Fruit fly (Drosophila melanogaster) whole organism, embryonic: Measurements from ENCODE around the gene kin17.

ENCODE experiments used
- CG12104 ChIP-seq: fragments of 200-800 bp; sonication (Bioruptor generic); optimal IDR thresholded peaks from 3 replicates; lab custom pipeline; 2016; ENCODE audit warnings: missing biosample characterization, missing genetic modification characterization
- CG12659 ChIP-seq: fragments of 200-800 bp; sonication (Bioruptor generic); optimal IDR thresholded peaks from 3 replicates; lab custom pipeline; 2017; ENCODE audit warnings: mild to moderate bottlenecking, missing biosample characterization, missing genetic modification reagents, missing genetic modification characterization
- CG13894 ChIP-seq: fragments of 200-800 bp; sonication (Bioruptor generic); optimal IDR thresholded peaks from 3 replicates; lab custom pipeline; 2018; ENCODE audit warnings: missing biosample characterization, mild to moderate bottlenecking, missing genetic modification characterization, moderate library complexity
- CG1647 ChIP-seq: fragments of 200-800 bp; sonication (Bioruptor generic); optimal IDR thresholded peaks from 3 replicates; lab custom pipeline; 2016; ENCODE audit warnings: missing biosample characterization, missing genetic modification characterization
- CG17186 ChIP-seq: fragments of 200-800 bp; sonication (Bioruptor generic); optimal IDR thresholded peaks from 3 replicates; lab custom pipeline; 2017; ENCODE audit warnings: missing biosample characterization, missing genetic modification reagents, missing genetic modification characterization
- CG17361 ChIP-seq: fragments of 200-800 bp; sonication (Bioruptor generic); IDR thresholded peaks from 3 replicates; pipeline ENCODE4 v1.3.6; 2022; ENCODE audit warnings: missing biosample characterization, missing genetic modification characterization
- CG31441 ChIP-seq: fragments of 200-800 bp; sonication (Bioruptor generic); IDR thresholded peaks from 2 replicates; pipeline ENCODE4 v1.3.6; 2022; ENCODE audit warnings: missing biosample characterization, missing genetic modification characterization
- CG34376 ChIP-seq: fragments of 200-800 bp; sonication (Bioruptor generic); optimal IDR thresholded peaks from 2 replicates; lab custom pipeline; 2018; ENCODE audit warnings: missing biosample characterization, mild to moderate bottlenecking, missing genetic modification characterization
- CG5180 ChIP-seq: fragments of 200-800 bp; sonication (Bioruptor generic); optimal IDR thresholded peaks from 3 replicates; lab custom pipeline; 2017; ENCODE audit warnings: missing biosample characterization, missing genetic modification characterization, mild to moderate bottlenecking, moderate library complexity, missing genetic modification reagents
- CG6272 ChIP-seq: fragments of 200-800 bp; sonication (Bioruptor generic); IDR thresholded peaks from 2 replicates; pipeline ENCODE4 v1.3.6; 2022; ENCODE audit warnings: missing biosample characterization, missing genetic modification characterization
- CG7963 ChIP-seq: fragments of 200-800 bp; sonication (Bioruptor generic); IDR thresholded peaks from 3 replicates; pipeline ENCODE4 v1.3.6; 2022; ENCODE audit warnings: missing biosample characterization, missing genetic modification characterization; ENCODE audit not compliant: partially characterized antibody
- CG8281 ChIP-seq: fragments of 200-800 bp; sonication (Bioruptor generic); optimal IDR thresholded peaks from 2 replicates; lab custom pipeline; 2018; ENCODE audit warnings: missing biosample characterization, mild to moderate bottlenecking, missing genetic modification characterization, moderate library complexity
- D19B ChIP-seq: fragments of 200-800 bp; sonication (Bioruptor generic); optimal IDR thresholded peaks from 2 replicates; lab custom pipeline; 2017; ENCODE audit warnings: missing biosample characterization, mild to moderate bottlenecking, missing genetic modification characterization
- Deaf1 ChIP-seq: fragments of 200-800 bp; optimal IDR thresholded peaks from 3 replicates; lab custom pipeline; 2019; ENCODE audit warnings: missing biosample characterization, mild to moderate bottlenecking, missing genetic modification characterization, moderate library complexity
- Doc3 ChIP-seq: fragments of 200-800 bp; sonication (Bioruptor generic); IDR thresholded peaks from 3 replicates; pipeline ENCODE4 v1.3.6; 2022; ENCODE audit warnings: missing biosample characterization, missing genetic modification characterization; ENCODE audit not compliant: partially characterized antibody
- Drgx ChIP-seq: fragments of 200-800 bp; sonication (Bioruptor generic); IDR thresholded peaks from 2 replicates; pipeline ENCODE4 v1.3.6; 2022; ENCODE audit warnings: missing biosample characterization, missing genetic modification characterization
- E2f1 ChIP-seq: fragments of 200-800 bp; sonication (Bioruptor generic); IDR thresholded peaks from 2 replicates; pipeline ENCODE4 v1.3.6; 2022; ENCODE audit warnings: missing biosample characterization, missing genetic modification characterization
- Ets65A ChIP-seq: fragments of 200-800 bp; sonication (Bioruptor generic); peaks from one replicate; lab custom pipeline; 2016; ENCODE audit warnings: missing biosample characterization, missing genetic modification characterization
- Gug ChIP-seq: fragments of 200-800 bp; sonication (Bioruptor generic); IDR thresholded peaks from 4 replicates; pipeline ENCODE4 v1.3.6; 2022; ENCODE audit warnings: missing biosample characterization, missing genetic modification characterization
- Max ChIP-seq: fragments of 200-800 bp; sonication (Bioruptor generic); optimal IDR thresholded peaks from 2 replicates; lab custom pipeline; 2016; ENCODE audit warnings: missing biosample characterization, mild to moderate bottlenecking, missing genetic modification characterization
- Rfx ChIP-seq: fragments of 200-800 bp; sonication (Bioruptor generic); IDR thresholded peaks from 2 replicates; pipeline ENCODE4 v1.3.6; 2022; ENCODE audit warnings: missing biosample characterization, missing genetic modification characterization
- Rx ChIP-seq: fragments of 200-800 bp; sonication (Bioruptor generic); IDR thresholded peaks from 2 replicates; pipeline ENCODE4 v1.3.6; 2022; ENCODE audit warnings: missing biosample characterization, missing genetic modification characterization
- Six4 ChIP-seq: fragments of 200-800 bp; sonication (Bioruptor generic); optimal IDR thresholded peaks from 2 replicates; lab custom pipeline; 2016; ENCODE audit warnings: missing biosample characterization, missing genetic modification characterization
- ash1 ChIP-seq: fragments of 200-800 bp; sonication (Bioruptor generic); optimal IDR thresholded peaks from 2 replicates; lab custom pipeline; 2018; ENCODE audit warnings: missing biosample characterization, mild to moderate bottlenecking, missing genetic modification characterization
- bsh ChIP-seq, 2 experiments: fragments of 200-800 bp; sonication (Bioruptor generic); optimal IDR thresholded peaks; 2 replicates each; lab custom pipeline; 2017 to 2018; ENCODE audit warnings: mild to moderate bottlenecking in 2 of 2, missing biosample characterization in 2 of 2, missing genetic modification characterization in 2 of 2, moderate library complexity in 1 of 2
- cg ChIP-seq: fragments of 200-800 bp; sonication (Bioruptor generic); optimal IDR thresholded peaks from 3 replicates; lab custom pipeline; 2019; ENCODE audit warnings: missing biosample characterization, mild to moderate bottlenecking, missing genetic modification characterization, moderate library complexity
- chinmo ChIP-seq: fragments of 200-800 bp; sonication (Bioruptor generic); IDR thresholded peaks from 4 replicates; pipeline ENCODE4 v1.3.6; 2022; ENCODE audit warnings: missing biosample characterization, missing genetic modification characterization; ENCODE audit not compliant: partially characterized antibody
- dimm ChIP-seq: fragments of 200-800 bp; sonication (Bioruptor generic); IDR thresholded peaks from 2 replicates; pipeline ENCODE4 v1.3.6; 2022; ENCODE audit warnings: missing biosample characterization, missing genetic modification characterization
- dm ChIP-seq: fragments of 200-800 bp; sonication (Bioruptor generic); optimal IDR thresholded peaks from 3 replicates; lab custom pipeline; 2016; ENCODE audit warnings: missing biosample characterization, missing genetic modification characterization
- dmrt99B ChIP-seq: fragments of 200-800 bp; sonication (Bioruptor generic); optimal IDR thresholded peaks from 2 replicates; lab custom pipeline; 2018; ENCODE audit warnings: missing biosample characterization, mild to moderate bottlenecking, missing genetic modification characterization, moderate library complexity
- ems ChIP-seq: fragments of 200-800 bp; sonication (Bioruptor generic); optimal IDR thresholded peaks from 3 replicates; lab custom pipeline; 2016; ENCODE audit warnings: missing biosample characterization, missing genetic modification characterization
- exex ChIP-seq: fragments of 200-800 bp; sonication (Bioruptor generic); optimal IDR thresholded peaks from 4 replicates; lab custom pipeline; 2018; ENCODE audit warnings: missing biosample characterization, mild to moderate bottlenecking, missing genetic modification characterization, moderate library complexity
- kni ChIP-seq: fragments of 200-800 bp; sonication (Bioruptor generic); optimal IDR thresholded peaks from 3 replicates; lab custom pipeline; 2017; ENCODE audit warnings: mild to moderate bottlenecking, missing biosample characterization, missing genetic modification reagents, missing genetic modification characterization
- p53 ChIP-seq: fragments of 200-800 bp; sonication (Bioruptor generic); optimal IDR thresholded peaks from 2 replicates; lab custom pipeline; 2016; ENCODE audit warnings: missing biosample characterization, missing genetic modification characterization
- pb ChIP-seq: fragments of 200-800 bp; sonication (Bioruptor generic); optimal IDR thresholded peaks from 3 replicates; lab custom pipeline; 2016; ENCODE audit warnings: missing biosample characterization, missing genetic modification characterization
- pros ChIP-seq: fragments of 200-800 bp; sonication (Bioruptor generic); optimal IDR thresholded peaks from 3 replicates; lab custom pipeline; 2019; ENCODE audit warnings: missing biosample characterization, mild to moderate bottlenecking, missing genetic modification characterization, moderate library complexity
- rib ChIP-seq: fragments of 200-800 bp; sonication (Bioruptor generic); IDR thresholded peaks from 2 replicates; pipeline ENCODE4 v1.3.6; 2022; ENCODE audit warnings: missing biosample characterization, missing genetic modification characterization
- sens ChIP-seq: fragments of 200-800 bp; sonication (Bioruptor generic); peaks from one replicate; lab custom pipeline; 2016; ENCODE audit warnings: missing biosample characterization, missing genetic modification characterization
- slp2 ChIP-seq: fragments of 200-800 bp; sonication (Bioruptor generic); optimal IDR thresholded peaks from 2 replicates; lab custom pipeline; 2016; ENCODE audit warnings: missing biosample characterization, missing genetic modification characterization
- yki ChIP-seq: fragments of >200 bp; optimal IDR thresholded peaks from 3 replicates; lab custom pipeline; 2018

The kin17 gene

dm6 chr3L:20353726-20354332 is 2.8 kb upstream of the kin17 start (continued):
- TF ChIP-seq kni (no peak), Deaf1 (tag; lab: Kevin White, UChicago) (no peak), chinmo (GFP tag; lab: Robert Waterston, UW) (peak; percentile 72; the same call in 1 of the 4 replicates), p53 (GFP tag; lab: Kevin White, UChicago) (no peak), Six4 (GFP tag; lab: Kevin White, UChicago) (no peak), CG31441 (no peak), ash1 (no peak), CG5180 (GFP tag; lab: Kevin White, UChicago) (no peak), CG34376 (GFP tag; lab: Kevin White, UChicago) (peak; percentile 56), CG17361 (GFP tag; lab: Robert Waterston, UW) (no peak), CG6272 (no peak), yki (lab: Kevin White, UChicago) (no peak), rib (GFP tag; lab: Robert Waterston, UW) (no peak), dm (GFP tag; lab: Kevin White, UChicago) (no peak), CG7963 (GFP tag; lab: Robert Waterston, UW) (no peak), Gug (no peak), pb (GFP tag; lab: Kevin White, UChicago) (no peak), CG12659 (no peak), ems (GFP tag; lab: Kevin White, UChicago) (no peak), Drgx (GFP tag; lab: Robert Waterston, UW) (0 out of 2 replicates have a peak, but pooled peaks have one; percentile 20), dmrt99B (tag; lab: Kevin White, UChicago) (no peak), Rx (GFP tag; lab: Robert Waterston, UW) (no peak), CG12104 (GFP tag; lab: Kevin White, UChicago) (no peak), Max (GFP tag; lab: Kevin White, UChicago) (no peak), Doc3 (GFP tag; lab: Robert Waterston, UW) (no peak), pros (GFP tag; lab: Kevin White, UChicago) (no peak), CG17186 (GFP tag; lab: Kevin White, UChicago) (no peak), E2f1 (GFP tag; lab: Robert Waterston, UW) (no peak), CG8281 (tag; lab: Kevin White, UChicago) (no peak), CG1647 (no peak), cg (peak; percentile 22), CG13894 (tag; lab: Kevin White, UChicago) (no peak), bsh (GFP tag; optimal IDR thresholded peaks at IDR 0.05; lab: Kevin White, UChicago) (no peak), slp2 (no peak), D19B (GFP tag; lab: Kevin White, UChicago) (no peak), Rfx (GFP tag; lab: Robert Waterston, UW) (peak; percentile 16; the same call in 1 of the 2 replicates)

- peak; percentile 85 for TF ChIP-seq exex (tag; lab: Kevin White, UChicago)
- no peak for TF ChIP-seq dimm
- TF ChIP-seq Ets65A (GFP tag; lab: Kevin White, UChicago): peak; percentile 47
- peak; percentile 55 for TF ChIP-seq sens (GFP tag; lab: Kevin White, UChicago)
- TF ChIP-seq, all 482 proteins: peak for 3
Observed at dm6 chr3L:20354363-20354762, 2.2 kb upstream of the kin17 start.
